Worm (Caenorhabditis elegans): ENCODE results near the gene svh-5.

DNA sequence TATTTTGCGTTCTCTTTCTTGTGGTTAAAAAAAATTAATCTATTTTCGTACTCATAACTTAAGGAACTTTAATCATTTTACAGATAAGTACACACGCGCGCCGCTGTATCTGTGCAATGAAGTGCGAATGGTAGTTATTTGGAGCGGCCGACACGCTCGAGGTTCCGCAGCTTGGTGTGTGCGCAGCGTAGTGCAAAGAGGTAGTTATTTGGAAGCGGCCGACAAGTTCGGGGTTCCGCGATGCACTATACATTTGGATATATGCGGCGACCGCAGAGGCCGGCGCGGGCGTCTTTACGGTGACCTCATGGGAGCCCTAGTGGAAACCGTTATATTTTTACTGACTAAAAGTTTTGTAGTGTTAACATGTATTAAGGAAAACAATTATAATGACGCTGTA, 15.0 kb upstream of the svh-5 start:
- no peak for TF ChIP-seq lin-13 (tag; optimal IDR thresholded peaks at IDR 0.05)
- no peak for TF ChIP-seq unc-62 (GFP tag; optimal IDR thresholded peaks at IDR 0.05)
- no peak for TF ChIP-seq nhr-28 (tag; optimal IDR thresholded peaks at IDR 0.05)
- TF ChIP-seq drap-1 (GFP tag; optimal IDR thresholded peaks at IDR 0.05): no peak
- TF ChIP-seq lin-32 (GFP tag; optimal IDR thresholded peaks at IDR 0.05): no peak
- no peak for TF ChIP-seq mep-1 (tag; optimal IDR thresholded peaks at IDR 0.05)
- no peak for TF ChIP-seq ces-1 (GFP tag; optimal IDR thresholded peaks at IDR 0.05)
- no peak for TF ChIP-seq cnd-1 (tag; optimal IDR thresholded peaks at IDR 0.05)
- no peak for TF ChIP-seq ham-2 (GFP tag; optimal IDR thresholded peaks at IDR 0.05)
- no peak for TF ChIP-seq nhr-2 (tag; optimal IDR thresholded peaks at IDR 0.05)
- no peak for TF ChIP-seq mls-2 (tag; optimal IDR thresholded peaks at IDR 0.05)
- no peak for TF ChIP-seq nhr-237 (tag; optimal IDR thresholded peaks at IDR 0.05)
- TF ChIP-seq ztf-11 (tag; optimal IDR thresholded peaks at IDR 0.05): no peak

Measured in whole organism, mixed stage, embryonic.